Fruit fly (Drosophila melanogaster) Kc167 (cell line): ENCODE data around the gene dmrt99B.

Experiments used
- Myc ChIP-seq: fragments of >200 bp; optimal IDR thresholded peaks from 2 replicates; lab custom pipeline; 2017; ENCODE audit warnings: missing external identifiers
- Sin3A ChIP-seq: fragments of >200 bp; optimal IDR thresholded peaks from 2 replicates; lab custom pipeline; 2018; ENCODE audit warnings: missing external identifiers
- h ChIP-seq: fragments of >200 bp; optimal IDR thresholded peaks from 3 replicates; lab custom pipeline; 2018; ENCODE audit warnings: missing external identifiers
- insv ChIP-seq: fragments of >200 bp; optimal IDR thresholded peaks from 3 replicates; lab custom pipeline; 2018; ENCODE audit warnings: missing external identifiers
- psq ChIP-seq: fragments of >200 bp; optimal IDR thresholded peaks from 2 replicates; lab custom pipeline; 2017; ENCODE audit warnings: missing external identifiers
- ttk ChIP-seq: sonication (Bioruptor generic); optimal IDR thresholded peaks from 2 replicates; lab custom pipeline; 2017; ENCODE audit warnings: missing external identifiers

dmrt99B gene

dm6 chr3R:29689211-29689610 lies 3.2 kb upstream of the dmrt99B start, which contains the start of gene Obp99c:
TSS of gene Obp99c (minus strand) at chr3R:29689311.
- TF ChIP-seq ttk (lab: Kevin White, UChicago) (no peak), h (no peak), Myc (lab: Kevin White, UChicago) (no peak), Sin3A (no peak), insv (lab: Kevin White, UChicago) (no peak), psq (no peak)

dm6 chr3R:29689833-29690538 lies 2.4 kb upstream of the dmrt99B start:
- TF ChIP-seq psq (no peak), insv (lab: Kevin White, UChicago) (no peak), Myc (lab: Kevin White, UChicago) (no peak), ttk (lab: Kevin White, UChicago) (no peak), Sin3A (no peak), h (no peak)

- TF ChIP-seq Myc (lab: Kevin White, UChicago) (no peak), ttk (lab: Kevin White, UChicago) (no peak), Sin3A (no peak), h (no peak), insv (lab: Kevin White, UChicago) (no peak), psq (no peak)
These were observed 1.9 kb upstream of the dmrt99B start for dm6 chr3R:29690539-29690852.

dm6 chr3R:29690960-29691527 lies 1.3 kb upstream of the dmrt99B start:
- no peak for TF ChIP-seq psq
- no peak for TF ChIP-seq insv (lab: Kevin White, UChicago)
- no peak for TF ChIP-seq ttk (lab: Kevin White, UChicago)
- TF ChIP-seq Sin3A, result no peak
- TF ChIP-seq h, result no peak
- TF ChIP-seq Myc (lab: Kevin White, UChicago), result no peak

dm6 chr3R:29695744-29696143 lies 3.4 kb downstream of the dmrt99B start:
- TF ChIP-seq Sin3A, result no peak

- TF ChIP-seq psq (no peak), ttk (lab: Kevin White, UChicago) (no peak), insv (lab: Kevin White, UChicago) (no peak)
These were observed 4.0 kb downstream of the dmrt99B start for dm6 chr3R:29696359-29696758.

dm6 chr3R:29697841-29698240 lies 5.5 kb downstream of the dmrt99B start:
- TF ChIP-seq Sin3A, result no peak
- TF ChIP-seq ttk (lab: Kevin White, UChicago), result no peak
- TF ChIP-seq psq, result no peak
- no peak for TF ChIP-seq h
- no peak for TF ChIP-seq Myc (lab: Kevin White, UChicago)
- no peak for TF ChIP-seq insv (lab: Kevin White, UChicago)

- TF ChIP-seq h (no peak), insv (lab: Kevin White, UChicago) (no peak), psq (no peak), ttk (lab: Kevin White, UChicago) (no peak)
These were observed 6.8 kb downstream of the dmrt99B start for dm6 chr3R:29699220-29699619.

dm6 chr3R:29701739-29702138 lies 9.3 kb downstream of the dmrt99B start:
- TF ChIP-seq ttk (lab: Kevin White, UChicago), result no peak
- TF ChIP-seq h, result no peak
- TF ChIP-seq Sin3A, result no peak
- no peak for TF ChIP-seq insv (lab: Kevin White, UChicago)
- TF ChIP-seq Myc (lab: Kevin White, UChicago), result no peak
- TF ChIP-seq psq, result no peak

dm6 chr3R:29704557-29704956 lies 12.2 kb downstream of the dmrt99B start:
- TF ChIP-seq h (no peak), Myc (lab: Kevin White, UChicago) (no peak), psq (no peak), Sin3A (no peak)

- TF ChIP-seq Sin3A (no peak), Myc (lab: Kevin White, UChicago) (no peak), h (no peak), ttk (lab: Kevin White, UChicago) (no peak), insv (lab: Kevin White, UChicago) (no peak), psq (no peak)
These were observed 13.5 kb downstream of the dmrt99B start for dm6 chr3R:29705789-29706303.

- no peak for TF ChIP-seq Myc (lab: Kevin White, UChicago)
- no peak for TF ChIP-seq ttk (lab: Kevin White, UChicago)
- TF ChIP-seq Sin3A, result no peak
- TF ChIP-seq insv (lab: Kevin White, UChicago), result no peak
- no peak for TF ChIP-seq psq
- no peak for TF ChIP-seq h
These were observed 14.9 kb downstream of the dmrt99B start for dm6 chr3R:29707258-29707657.

dm6 chr3R:29708322-29708721 lies 15.9 kb downstream of the dmrt99B start:
- TF ChIP-seq Sin3A (no peak), insv (lab: Kevin White, UChicago) (no peak), ttk (lab: Kevin White, UChicago) (no peak), h (no peak), psq (no peak), Myc (lab: Kevin White, UChicago) (no peak)
